Worm (Caenorhabditis elegans): Measurements from ENCODE around the gene rpl-22.

rpl-22 gene

DNA sequence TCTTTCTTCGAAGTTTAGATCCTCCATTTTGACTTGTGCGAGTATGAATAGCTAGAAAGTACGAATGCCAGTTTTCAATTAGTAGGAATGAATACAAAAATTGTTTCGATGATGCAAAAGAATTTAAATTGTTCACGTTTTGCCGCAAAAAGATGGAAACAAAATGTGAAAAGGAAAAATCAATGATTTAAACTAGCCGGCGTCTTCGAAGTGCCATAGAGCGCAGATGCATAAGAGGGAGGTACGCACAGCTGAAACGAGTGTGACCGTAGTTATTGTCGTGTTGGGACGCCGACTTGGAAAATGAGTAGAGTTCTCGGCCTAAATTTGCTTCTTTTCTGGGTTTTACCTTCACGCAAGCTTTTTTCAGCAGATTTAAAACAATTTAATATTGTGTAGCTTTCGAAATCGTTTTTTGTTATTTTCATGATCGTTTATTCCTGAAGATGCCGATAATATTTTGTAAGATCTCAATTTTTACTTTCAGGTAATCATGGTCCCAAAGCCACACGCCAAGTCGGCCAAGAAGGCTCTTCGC, at the start of gene rpl-22, which contains the start of gene ify-1 (continued):
- TF ChIP-seq T26A8.4 (GFP tag; IDR thresholded peaks at IDR 0.05) = peak; percentile 86
- TF ChIP-seq cey-2 (tag; optimal IDR thresholded peaks at IDR 0.05; ENCODE audit: borderline replicate concordance, insufficient read depth) = no peak
- TF ChIP-seq egl-43 (GFP tag; IDR thresholded peaks at IDR 0.05) = 0 out of 2 replicates have a peak, but pooled peaks have one; percentile 42
- TF ChIP-seq nhr-25 (tag; optimal IDR thresholded peaks at IDR 0.05; ENCODE audit: borderline replicate concordance, insufficient read depth) = peak; percentile 94

ce11 chrII:5008033-5008432, 47.4 kb upstream of the rpl-22 start, which contains the start of gene F59A6.3:
F59A6.3 (plus strand) TSS chrII:5008333.
- no peak for TF ChIP-seq spr-3 (GFP tag; optimal IDR thresholded peaks at IDR 0.05)
- TF ChIP-seq rbr-2 (tag; optimal IDR thresholded peaks at IDR 0.05) = no peak
- TF ChIP-seq F44E2.7 (GFP tag; IDR thresholded peaks at IDR 0.05) = no peak
- no peak for TF ChIP-seq egl-43 (GFP tag; IDR thresholded peaks at IDR 0.05)
- no peak for TF ChIP-seq zip-11 (GFP tag; IDR thresholded peaks at IDR 0.05)
- no peak for TF ChIP-seq nhr-42 (GFP tag; IDR thresholded peaks at IDR 0.05)
- no peak for TF ChIP-seq ama-1 (optimal IDR thresholded peaks at IDR 0.05)
- TF ChIP-seq zag-1 (tag; optimal IDR thresholded peaks at IDR 0.05) = no peak
- TF ChIP-seq pha-4 (GFP tag; IDR thresholded peaks at IDR 0.05) = no peak
- no peak for TF ChIP-seq pha-4 (tag; optimal IDR thresholded peaks at IDR 0.05)
- TF ChIP-seq mes-2 (tag; optimal IDR thresholded peaks at IDR 0.05; ENCODE audit: poor library complexity, severe bottlenecking) = no peak
- TF ChIP-seq mxl-2 (GFP tag; conservative IDR thresholded peaks at IDR 0.05) = no peak
- TF ChIP-seq nhr-77 (tag; optimal IDR thresholded peaks at IDR 0.05) = no peak
- TF ChIP-seq nhr-25 (tag; optimal IDR thresholded peaks at IDR 0.05; ENCODE audit: borderline replicate concordance, insufficient read depth) = no peak
- no peak for TF ChIP-seq daf-16 (GFP tag; optimal IDR thresholded peaks at IDR 0.05)
- no peak for TF ChIP-seq daf-16 (tag; optimal IDR thresholded peaks at IDR 0.05)
- TF ChIP-seq fos-1 (tag; optimal IDR thresholded peaks at IDR 0.05) = no peak
- TF ChIP-seq cey-2 (tag; optimal IDR thresholded peaks at IDR 0.05; ENCODE audit: borderline replicate concordance, insufficient read depth) = no peak
- no peak for TF ChIP-seq ceh-44 (GFP tag; IDR thresholded peaks at IDR 0.05)

- TF ChIP-seq mxl-3 (GFP tag; optimal IDR thresholded peaks at IDR 0.05) (no peak), spr-3 (GFP tag; optimal IDR thresholded peaks at IDR 0.05) (no peak), F37D6.2 (tag; optimal IDR thresholded peaks at IDR 0.05) (no peak), attf-4 (tag; optimal IDR thresholded peaks at IDR 0.05) (no peak), nhr-41 (GFP tag; IDR thresholded peaks at IDR 0.05) (no peak), dmd-9 (GFP tag; IDR thresholded peaks at IDR 0.05) (no peak), F26F4.8 (GFP tag; conservative IDR thresholded peaks at IDR 0.05) (no peak), ZK337.2 (GFP tag; IDR thresholded peaks at IDR 0.05) (no peak), ama-1 (optimal IDR thresholded peaks at IDR 0.05) (no peak)
Measured at ce11 chrII:5011978-5012377, 43.4 kb upstream of the rpl-22 start, which contains the start of gene F59A6.12. F59A6.12 (minus strand) TSS chrII:5012078.

DNA sequence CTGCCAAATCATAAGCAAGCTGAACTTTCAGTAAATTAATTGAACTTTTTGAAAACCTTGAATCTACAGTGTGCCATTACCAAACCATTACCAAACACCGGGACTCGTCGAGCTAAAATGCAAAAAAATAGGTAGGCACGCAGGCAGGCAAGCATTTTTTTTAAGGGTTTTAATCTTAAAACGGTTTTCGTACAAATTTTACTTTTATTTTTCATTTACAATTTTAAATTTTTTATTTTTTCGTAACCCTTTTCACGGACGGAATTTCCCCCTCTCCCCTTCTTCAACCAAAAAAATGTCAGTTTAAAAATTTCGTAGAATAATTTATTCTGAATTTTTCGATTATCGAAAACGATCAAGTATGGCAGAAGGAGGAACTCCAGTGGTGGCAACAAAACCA, 41.0 kb upstream of the rpl-22 start, which contains the start of gene F59A6.2:
TSS of gene F59A6.2 (plus strand) at position 301 of the 400 bp plus-strand sequence.
- TF ChIP-seq aha-1 (tag) = peak; percentile 53
- TF ChIP-seq hlh-11 (tag; optimal IDR thresholded peaks at IDR 0.05) = no peak

ce11 chrII:5016144-5016543, 39.3 kb upstream of the rpl-22 start:
- TF ChIP-seq aha-1 (tag) = peak; percentile 7
- TF ChIP-seq mes-2 (tag; optimal IDR thresholded peaks at IDR 0.05; ENCODE audit: poor library complexity, severe bottlenecking) = no peak

- TF ChIP-seq fkh-10 (GFP tag; optimal IDR thresholded peaks at IDR 0.05) = peak; percentile 58
- peak; percentile 63 for TF ChIP-seq nhr-11 (tag; optimal IDR thresholded peaks at IDR 0.05)
- no peak for TF ChIP-seq pqm-1 (tag; optimal IDR thresholded peaks at IDR 0.05)
- peak; percentile 89 for TF ChIP-seq hmg-1.1 (GFP tag; IDR thresholded peaks at IDR 0.05)
- TF ChIP-seq spr-1 (tag; optimal IDR thresholded peaks at IDR 0.05) = peak; percentile 35
- peak; percentile 57 to 76 for TF ChIP-seq lsy-2 (tag; optimal IDR thresholded peaks at IDR 0.05)
- peak; percentile 71 for TF ChIP-seq ctbp-1 (GFP tag; IDR thresholded peaks at IDR 0.05)
- no peak for TF ChIP-seq lin-15B (tag; optimal IDR thresholded peaks at IDR 0.05)
- no peak for TF ChIP-seq R02D3.7 (tag; optimal IDR thresholded peaks at IDR 0.05)
- TF ChIP-seq set-16 (GFP tag; IDR thresholded peaks at IDR 0.05) = peak; percentile 44; the same call in 1 of the 2 replicates
- TF ChIP-seq hif-1 (tag; optimal IDR thresholded peaks at IDR 0.05) = peak in 1 of 2 experiments; percentile 51
- TF ChIP-seq unc-39 (tag; optimal IDR thresholded peaks at IDR 0.05) = no peak
Measured at ce11 chrII:5016977-5017585, 38.3 kb upstream of the rpl-22 start.
